Worm (Caenorhabditis elegans): ENCODE measurements around the gene rsp-8.

Gene rsp-8

ce11 chrIII:11829585-11830195, 3.5 kb downstream of the rsp-8 start:
- no peak for TF ChIP-seq hpl-2 (GFP tag; optimal IDR thresholded peaks at IDR 0.05)
- TF ChIP-seq grh-1 (GFP tag; IDR thresholded peaks at IDR 0.05) = no peak
- no peak for TF ChIP-seq nhr-90 (tag; optimal IDR thresholded peaks at IDR 0.05; ENCODE audit: poor library complexity)
- TF ChIP-seq fos-1 (tag; optimal IDR thresholded peaks at IDR 0.05) = no peak
- TF ChIP-seq efl-1 (optimal IDR thresholded peaks at IDR 0.05) = no peak
- peak in 1 of 2 experiments; percentile 27 for TF ChIP-seq efl-1 (GFP tag; optimal IDR thresholded peaks at IDR 0.05 in 1 of 2)
- TF ChIP-seq egl-13 (tag; optimal IDR thresholded peaks at IDR 0.05) = no peak
- TF ChIP-seq unc-130 (tag; optimal IDR thresholded peaks at IDR 0.05) = no peak
- no peak for TF ChIP-seq ceh-82 (tag; optimal IDR thresholded peaks at IDR 0.05)
- no peak for TF ChIP-seq mdl-1 (tag; optimal IDR thresholded peaks at IDR 0.05)
- peak; percentile 14 for TF ChIP-seq nhr-85 (tag)
- TF ChIP-seq nhr-84 (tag; optimal IDR thresholded peaks at IDR 0.05) = no peak

- TF ChIP-seq mab-9 (GFP tag; IDR thresholded peaks at IDR 0.05) = peak; percentile 34; the same call in 1 of the 2 replicates
- no peak for TF ChIP-seq C04F5.9 (tag; optimal IDR thresholded peaks at IDR 0.05)
- no peak for TF ChIP-seq swsn-7 (tag; optimal IDR thresholded peaks at IDR 0.05)
- no peak for TF ChIP-seq C16A3.4 (tag; optimal IDR thresholded peaks at IDR 0.05)
- TF ChIP-seq nhr-11 (tag; optimal IDR thresholded peaks at IDR 0.05) = no peak
- TF ChIP-seq nhr-20 (tag; optimal IDR thresholded peaks at IDR 0.05) = no peak
- TF ChIP-seq ceh-8 (GFP tag; optimal IDR thresholded peaks at IDR 0.05) = no peak
- TF ChIP-seq efl-1 (optimal IDR thresholded peaks at IDR 0.05) = no peak
- peak in 1 of 2 experiments; percentile 38 for TF ChIP-seq efl-1 (GFP tag; optimal IDR thresholded peaks at IDR 0.05 in 1 of 2)
- no peak for TF ChIP-seq hpl-2 (GFP tag; optimal IDR thresholded peaks at IDR 0.05)
- TF ChIP-seq nhr-85 (tag) = no peak
- no peak for TF ChIP-seq tbx-2 (tag; optimal IDR thresholded peaks at IDR 0.05)
- TF ChIP-seq unc-30 (tag; optimal IDR thresholded peaks at IDR 0.05) = no peak
- no peak for TF ChIP-seq nhr-71 (tag; optimal IDR thresholded peaks at IDR 0.05)
- TF ChIP-seq jun-1 (tag; optimal IDR thresholded peaks at IDR 0.05) = no peak
- no peak for TF ChIP-seq fkh-8 (tag; optimal IDR thresholded peaks at IDR 0.05)
- no peak for TF ChIP-seq elt-2 (tag; optimal IDR thresholded peaks at IDR 0.05)
- no peak for TF ChIP-seq sox-4 (tag; optimal IDR thresholded peaks at IDR 0.05)
- TF ChIP-seq ceh-90 (tag; optimal IDR thresholded peaks at IDR 0.05) = no peak
- no peak for TF ChIP-seq nhr-77 (tag; optimal IDR thresholded peaks at IDR 0.05)
- no peak for TF ChIP-seq mef-2 (tag; optimal IDR thresholded peaks at IDR 0.05)
- TF ChIP-seq pqm-1 (tag; optimal IDR thresholded peaks at IDR 0.05) = no peak
- TF ChIP-seq dpl-1 (GFP tag; optimal IDR thresholded peaks at IDR 0.05) = no peak
- no peak for TF ChIP-seq ama-1 (optimal IDR thresholded peaks at IDR 0.05)
- no peak for TF ChIP-seq sptf-1 (tag; optimal IDR thresholded peaks at IDR 0.05)
- no peak for TF ChIP-seq unc-62 (GFP tag; optimal IDR thresholded peaks at IDR 0.05)
- TF ChIP-seq xbp-1 (tag; optimal IDR thresholded peaks at IDR 0.05) = no peak
- 0 out of 2 replicates have a peak, but pooled peaks have one; percentile 9 for TF ChIP-seq unc-98 (GFP tag; IDR thresholded peaks at IDR 0.05)
- TF ChIP-seq ces-1 (GFP tag; optimal IDR thresholded peaks at IDR 0.05) = no peak
- no peak for TF ChIP-seq nhr-12 (tag; optimal IDR thresholded peaks at IDR 0.05)
- TF ChIP-seq hlh-4 (tag; optimal IDR thresholded peaks at IDR 0.05) = no peak
- TF ChIP-seq lin-39 (tag; optimal IDR thresholded peaks at IDR 0.05) = no peak
- TF ChIP-seq lsy-2 (tag; optimal IDR thresholded peaks at IDR 0.05) = peak in 1 of 2 experiments; percentile 6
These were observed 4.6 kb downstream of the rsp-8 start for ce11 chrIII:11830522-11831489.
